Worm (Caenorhabditis elegans) whole organism, young adult: ENCODE results near the gene mrpl-48.

Experiments used
- F10E7.11 ChIP-seq: sonication (generic microtip); optimal IDR thresholded peaks from 2 replicates; lab custom pipeline; 2017; ENCODE audit warnings: mild to moderate bottlenecking, missing genetic modification characterization, moderate library complexity, missing compliant biosample characterization
- F23B12.7 ChIP-seq: sonication (generic microtip); optimal IDR thresholded peaks from 2 replicates; lab custom pipeline; 2017; ENCODE audit warnings: missing genetic modification characterization, mild to moderate bottlenecking, missing compliant biosample characterization, antibody characterized with exemption, moderate library complexity; ENCODE audit not compliant: insufficient read depth
- F52B5.7 ChIP-seq: sonication (generic microtip); optimal IDR thresholded peaks from 2 replicates; lab custom pipeline; 2016; ENCODE audit warnings: mild to moderate bottlenecking, missing genetic modification characterization, missing compliant biosample characterization
- F55B11.4 ChIP-seq: sonication (generic microtip); optimal IDR thresholded peaks from 2 replicates; lab custom pipeline; 2016; ENCODE audit warnings: missing compliant biosample characterization, missing genetic modification characterization, borderline replicate concordance; ENCODE audit not compliant: insufficient read depth
- F57C9.4 ChIP-seq: sonication (generic microtip); optimal IDR thresholded peaks from 2 replicates; lab custom pipeline; 2017; ENCODE audit warnings: mild to moderate bottlenecking, missing genetic modification characterization, missing compliant biosample characterization
- T07F8.4 ChIP-seq: sonication (generic microtip); optimal IDR thresholded peaks from 2 replicates; lab custom pipeline; 2016; ENCODE audit warnings: mild to moderate bottlenecking, missing genetic modification characterization, moderate library complexity, missing compliant biosample characterization
- T26A5.8 ChIP-seq: sonication (generic microtip); optimal IDR thresholded peaks from 2 replicates; lab custom pipeline; 2016; ENCODE audit warnings: missing genetic modification characterization, missing compliant biosample characterization
- Y67H2A.10 ChIP-seq: fragments of 200-800 bp; sonication (Bioruptor generic); conservative IDR thresholded peaks from 2 replicates; pipeline ENCODE4 v1.3.6; 2022; ENCODE audit warnings: missing genetic modification reagents, missing genetic modification characterization, missing compliant biosample characterization
- akir-1 ChIP-seq: fragments of 200-800 bp; sonication (Bioruptor generic); optimal IDR thresholded peaks from 2 replicates; lab custom pipeline; 2018; ENCODE audit warnings: mild to moderate bottlenecking, missing genetic modification characterization, moderate library complexity, missing compliant biosample characterization
- attf-5 ChIP-seq: fragments of 200-800 bp; sonication (Bioruptor generic); optimal IDR thresholded peaks from 2 replicates; lab custom pipeline; 2018; ENCODE audit warnings: mild to moderate bottlenecking, missing genetic modification characterization, missing compliant biosample characterization
- bed-1 ChIP-seq: fragments of 200-800 bp; sonication (Bioruptor generic); IDR thresholded peaks from 2 replicates; pipeline ENCODE4 v1.3.6; 2022; ENCODE audit warnings: missing genetic modification reagents, missing genetic modification characterization, missing compliant biosample characterization
- cebp-2 ChIP-seq: fragments of 200-800 bp; sonication (Bioruptor generic); IDR thresholded peaks from 2 replicates; pipeline ENCODE4 v1.3.6; 2022; ENCODE audit warnings: missing genetic modification characterization, missing compliant biosample characterization
- ceh-27 ChIP-seq: fragments of 200-800 bp; sonication (Bioruptor generic); optimal IDR thresholded peaks from 2 replicates; lab custom pipeline; 2018; ENCODE audit warnings: mild to moderate bottlenecking, missing genetic modification characterization, moderate library complexity, missing compliant biosample characterization
- ceh-40 ChIP-seq: fragments of 200-800 bp; sonication (Bioruptor generic); IDR thresholded peaks from 2 replicates; pipeline ENCODE4 v1.3.6; 2022; ENCODE audit warnings: missing genetic modification characterization, missing compliant biosample characterization
- ceh-58 ChIP-seq: fragments of 200-800 bp; sonication (Bioruptor generic); IDR thresholded peaks from 2 replicates; pipeline ENCODE4 v1.3.6; 2022; ENCODE audit warnings: missing genetic modification characterization, missing compliant biosample characterization
- ceh-79 ChIP-seq: sonication (generic microtip); optimal IDR thresholded peaks from 2 replicates; lab custom pipeline; 2017; ENCODE audit warnings: mild to moderate bottlenecking, missing genetic modification characterization, missing compliant biosample characterization
- ceh-91 ChIP-seq: fragments of 200-800 bp; sonication (Bioruptor generic); IDR thresholded peaks from 2 replicates; pipeline ENCODE4 v1.3.6; 2022; ENCODE audit warnings: missing genetic modification reagents, missing genetic modification characterization, missing compliant biosample characterization
- dox-1 ChIP-seq: fragments of 200-800 bp; sonication (Bioruptor generic); IDR thresholded peaks from 2 replicates; pipeline ENCODE4 v1.3.6; 2022; ENCODE audit warnings: missing genetic modification reagents, missing genetic modification characterization, missing compliant biosample characterization
- dpff-1 ChIP-seq: sonication (generic microtip); optimal IDR thresholded peaks from 2 replicates; lab custom pipeline; 2017; ENCODE audit warnings: mild to moderate bottlenecking, missing genetic modification characterization, missing compliant biosample characterization
- efl-1 ChIP-seq: fragments of 150-350 bp; optimal IDR thresholded peaks from 2 replicates; lab custom pipeline; 2014; ENCODE audit warnings: missing biosample characterization, missing genetic modification reagents, missing genetic modification characterization
- egl-18 ChIP-seq: fragments of 200-800 bp; sonication (Bioruptor generic); IDR thresholded peaks from 2 replicates; pipeline ENCODE4 v1.3.6; 2022; ENCODE audit warnings: missing genetic modification reagents, missing genetic modification characterization, missing compliant biosample characterization
- egl-44 ChIP-seq: fragments of 200-800 bp; sonication (Bioruptor generic); IDR thresholded peaks from 2 replicates; pipeline ENCODE4 v1.3.6; 2022; ENCODE audit warnings: missing genetic modification reagents, missing genetic modification characterization, missing compliant biosample characterization
- ets-4 ChIP-seq: fragments of 200-800 bp; sonication (Bioruptor generic); optimal IDR thresholded peaks from 2 replicates; lab custom pipeline; 2018; ENCODE audit warnings: mild to moderate bottlenecking, missing genetic modification characterization, missing compliant biosample characterization
- fkh-3 ChIP-seq: sonication (generic microtip); optimal IDR thresholded peaks from 2 replicates; lab custom pipeline; 2016; ENCODE audit warnings: mild to moderate bottlenecking, missing genetic modification characterization, missing compliant biosample characterization
- gei-17 ChIP-seq: fragments of 200-800 bp; sonication (Bioruptor generic); optimal IDR thresholded peaks from 2 replicates; lab custom pipeline; 2018; ENCODE audit warnings: mild to moderate bottlenecking, missing genetic modification characterization, missing compliant biosample characterization
- let-526 ChIP-seq: fragments of 200-800 bp; sonication (Bioruptor generic); IDR thresholded peaks from 2 replicates; pipeline ENCODE4 v1.3.6; 2022; ENCODE audit warnings: missing genetic modification reagents, missing genetic modification characterization, missing compliant biosample characterization
- let-607 ChIP-seq, 2 experiments: fragments of 200-800 bp in 1 of 2; sonication (Bioruptor generic) in 1 of 2; sonication (generic microtip) in 1 of 2; optimal IDR thresholded peaks; 2 replicates each; lab custom pipeline; 2016 to 2018; ENCODE audit warnings: mild to moderate bottlenecking in 2 of 2, missing compliant biosample characterization in 2 of 2, missing genetic modification characterization in 2 of 2, moderate library complexity in 2 of 2, missing genotype in 1 of 2
- lin-26 ChIP-seq: fragments of 200-800 bp; sonication (Bioruptor generic); IDR thresholded peaks from 2 replicates; pipeline ENCODE4 v1.3.6; 2022; ENCODE audit warnings: missing genetic modification reagents, missing genetic modification characterization, missing compliant biosample characterization
- lin-35 ChIP-seq, 3 experiments: fragments of 150-350 bp in 2 of 3; sonication (generic microtip) in 1 of 3; optimal IDR thresholded peaks; 2 replicates each; lab custom pipeline; 2014 to 2018; ENCODE audit warnings: missing biosample characterization in 3 of 3, missing genetic modification characterization in 3 of 3, missing genetic modification reagents in 3 of 3
- lin-40 ChIP-seq: sonication (generic microtip); optimal IDR thresholded peaks from 2 replicates; lab custom pipeline; 2016; ENCODE audit warnings: missing genetic modification characterization, mild to moderate bottlenecking, missing compliant biosample characterization, missing genotype, missing genetic modification reagents
- lir-1 ChIP-seq: fragments of 200-800 bp; sonication (Bioruptor generic); conservative IDR thresholded peaks from 2 replicates; pipeline ENCODE4 v1.3.6; 2022; ENCODE audit warnings: missing genetic modification reagents, missing genetic modification characterization, missing compliant biosample characterization
- lsl-1 ChIP-seq: fragments of 200-800 bp; sonication (Bioruptor generic); optimal IDR thresholded peaks from 2 replicates; lab custom pipeline; 2018; ENCODE audit warnings: mild to moderate bottlenecking, missing genetic modification characterization, moderate library complexity, missing compliant biosample characterization
- lsy-27 ChIP-seq: sonication (generic microtip); optimal IDR thresholded peaks from 2 replicates; lab custom pipeline; 2017; ENCODE audit warnings: missing genetic modification characterization, mild to moderate bottlenecking, missing compliant biosample characterization, antibody characterized with exemption, missing genotype, borderline replicate concordance; ENCODE audit not compliant: insufficient read depth
- madf-10 ChIP-seq: sonication (generic microtip); optimal IDR thresholded peaks from 2 replicates; lab custom pipeline; 2016; ENCODE audit warnings: mild to moderate bottlenecking, missing genetic modification characterization, missing compliant biosample characterization
- madf-6 ChIP-seq: fragments of 200-800 bp; sonication (Bioruptor generic); IDR thresholded peaks from 2 replicates; pipeline ENCODE4 v1.3.6; 2022; ENCODE audit warnings: missing genetic modification reagents, missing genetic modification characterization, missing compliant biosample characterization
- madf-8 ChIP-seq: fragments of 200-800 bp; sonication (Bioruptor generic); conservative IDR thresholded peaks from 2 replicates; pipeline ENCODE4 v1.3.6; 2022; ENCODE audit warnings: missing genetic modification reagents, missing genetic modification characterization, missing compliant biosample characterization
- nhr-120 ChIP-seq: fragments of 200-800 bp; sonication (Bioruptor generic); IDR thresholded peaks from 2 replicates; pipeline ENCODE4 v1.3.6; 2022; ENCODE audit warnings: missing genetic modification characterization, missing compliant biosample characterization
- pha-4 ChIP-seq: fragments of 150-350 bp; sonication (generic microtip); optimal IDR thresholded peaks from 2 replicates; lab custom pipeline; 2014; ENCODE audit warnings: missing biosample characterization, missing genetic modification reagents, missing genetic modification characterization
- rcor-1 ChIP-seq: fragments of 200-800 bp; sonication (Bioruptor generic); IDR thresholded peaks from 2 replicates; pipeline ENCODE4 v1.3.6; 2022; ENCODE audit warnings: missing genetic modification reagents, missing genetic modification characterization, missing compliant biosample characterization
- sdz-38 ChIP-seq: sonication (generic microtip); optimal IDR thresholded peaks from 2 replicates; lab custom pipeline; 2016; ENCODE audit warnings: missing genotype, missing genetic modification characterization, missing compliant biosample characterization
- snpc-1.1 ChIP-seq: sonication (generic microtip); optimal IDR thresholded peaks from 2 replicates; lab custom pipeline; 2017; ENCODE audit warnings: missing genetic modification characterization, mild to moderate bottlenecking, missing compliant biosample characterization, antibody characterized with exemption, moderate library complexity, missing genotype, missing genetic modification reagents; ENCODE audit not compliant: insufficient read depth
- tbp1 ChIP-seq: fragments of 200-800 bp; sonication (Bioruptor generic); optimal IDR thresholded peaks from 2 replicates; lab custom pipeline; 2018; ENCODE audit warnings: mild to moderate bottlenecking, missing genetic modification characterization, missing compliant biosample characterization
- tbx-9 ChIP-seq: sonication (generic microtip); optimal IDR thresholded peaks from 2 replicates; lab custom pipeline; 2016; ENCODE audit warnings: borderline replicate concordance, missing genetic modification characterization, inconsistent platforms, missing compliant biosample characterization
- tlf-1 ChIP-seq: fragments of 200-800 bp; sonication (Bioruptor generic); optimal IDR thresholded peaks from 2 replicates; lab custom pipeline; 2018; ENCODE audit warnings: mild to moderate bottlenecking, missing genetic modification characterization, missing compliant biosample characterization
- ztf-22 ChIP-seq: fragments of 200-800 bp; sonication (Bioruptor generic); optimal IDR thresholded peaks from 2 replicates; lab custom pipeline; 2018; ENCODE audit warnings: mild to moderate bottlenecking, missing genetic modification characterization, moderate library complexity, missing compliant biosample characterization
- ztf-25 ChIP-seq: fragments of 200-800 bp; sonication (Bioruptor generic); IDR thresholded peaks from 2 replicates; pipeline ENCODE4 v1.3.6; 2022; ENCODE audit warnings: missing genetic modification reagents, missing genetic modification characterization, missing compliant biosample characterization
- ztf-28 ChIP-seq: fragments of 200-800 bp; sonication (Bioruptor generic); IDR thresholded peaks from 2 replicates; pipeline ENCODE4 v1.3.6; 2022; ENCODE audit warnings: missing genetic modification reagents, missing genetic modification characterization, missing compliant biosample characterization
- ztf-6 ChIP-seq: fragments of 200-800 bp; sonication (Bioruptor generic); IDR thresholded peaks from 2 replicates; pipeline ENCODE4 v1.3.6; 2022; ENCODE audit warnings: missing genetic modification reagents, missing genetic modification characterization, missing compliant biosample characterization

The mrpl-48 gene

ce11 chrV:5592323-5592722 lies 1.2 kb upstream of the mrpl-48 start, which contains the start of gene vps-37 (continued):
- no peak for TF ChIP-seq egl-18 (GFP tag; lab: Robert Waterston, UW)
- TF ChIP-seq lsl-1 (GFP tag; lab: Kevin White, UChicago): peak; percentile 48
- TF ChIP-seq let-607 (tag; optimal IDR thresholded peaks at IDR 0.05; lab: Kevin White, UChicago): no peak
- TF ChIP-seq F57C9.4 (tag; lab: Kevin White, UChicago): no peak
- no peak for TF ChIP-seq tbx-9
- no peak for TF ChIP-seq F10E7.11
- no peak for TF ChIP-seq ceh-79 (tag; lab: Kevin White, UChicago)
- TF ChIP-seq ztf-28 (GFP tag; lab: Robert Waterston, UW): no peak
- no peak for TF ChIP-seq tbp1 (GFP tag; lab: Kevin White, UChicago)
- no peak for TF ChIP-seq ceh-40 (GFP tag; lab: Robert Waterston, UW)
- no peak for TF ChIP-seq pha-4 (tag; lab: Kevin White, UChicago)
- TF ChIP-seq gei-17 (GFP tag; lab: Kevin White, UChicago): no peak
- TF ChIP-seq efl-1: peak; percentile 46
- no peak for TF ChIP-seq nhr-120 (GFP tag; lab: Robert Waterston, UW)
- no peak for TF ChIP-seq ceh-27 (GFP tag; lab: Kevin White, UChicago)
- no peak for TF ChIP-seq lsy-27 (tag; lab: Kevin White, UChicago)
- peak; percentile 80; the same call in 1 of the 2 replicates for TF ChIP-seq rcor-1 (GFP tag; lab: Robert Waterston, UW)
- peak; percentile 78 for TF ChIP-seq lin-40 (tag; lab: Kevin White, UChicago)
- TF ChIP-seq Y67H2A.10: no peak
- TF ChIP-seq attf-5 (GFP tag; lab: Kevin White, UChicago): no peak
- no peak for TF ChIP-seq lir-1 (GFP tag; lab: Robert Waterston, UW)
- no peak for TF ChIP-seq ets-4 (GFP tag; lab: Kevin White, UChicago)
- no peak for TF ChIP-seq ztf-25 (GFP tag; lab: Robert Waterston, UW)
- no peak for TF ChIP-seq lin-26 (GFP tag; lab: Robert Waterston, UW)
- peak; percentile 50; the same call in 1 of the 2 replicates for TF ChIP-seq madf-8
- TF ChIP-seq T07F8.4: no peak
- no peak for TF ChIP-seq let-526 (GFP tag; lab: Robert Waterston, UW)
- no peak for TF ChIP-seq fkh-3 (tag; lab: Kevin White, UChicago)
- TF ChIP-seq ztf-22 (GFP tag; lab: Kevin White, UChicago): no peak
- peak; percentile 55 for TF ChIP-seq snpc-1.1
- TF ChIP-seq lin-35 (GFP tag; optimal IDR thresholded peaks at IDR 0.05; lab: Kevin White, UChicago): peak in 1 of 3 experiments; percentile 70
- TF ChIP-seq bed-1 (GFP tag; lab: Robert Waterston, UW): no peak
- no peak for TF ChIP-seq akir-1 (GFP tag; lab: Kevin White, UChicago)
- no peak for TF ChIP-seq sdz-38 (tag; lab: Kevin White, UChicago)
- TF ChIP-seq dox-1 (GFP tag; lab: Robert Waterston, UW): no peak
- TF ChIP-seq ceh-91 (GFP tag; lab: Robert Waterston, UW): peak; percentile 44; the same call in 1 of the 2 replicates
- TF ChIP-seq T26A5.8 (tag; lab: Kevin White, UChicago): no peak
- no peak for TF ChIP-seq F52B5.7 (tag; lab: Kevin White, UChicago)
- TF ChIP-seq dpff-1 (tag; lab: Kevin White, UChicago): no peak
- no peak for TF ChIP-seq tlf-1 (GFP tag; lab: Kevin White, UChicago)
- TF ChIP-seq egl-44: no peak
- no peak for TF ChIP-seq ztf-6 (GFP tag; lab: Robert Waterston, UW)
- no peak for TF ChIP-seq madf-10
- peak; percentile 11 for TF ChIP-seq F23B12.7
- peak; percentile 83 for TF ChIP-seq madf-6
- no peak for TF ChIP-seq F55B11.4 (tag; lab: Kevin White, UChicago)
- TF ChIP-seq ceh-58 (GFP tag; lab: Robert Waterston, UW): no peak
- no peak for TF ChIP-seq cebp-2 (GFP tag; lab: Robert Waterston, UW)
